Worm (Caenorhabditis elegans): ENCODE results near the gene sknr-1.

The sknr-1 gene

ce11 chrV:2589834-2590233 lies 35.4 kb downstream of the sknr-1 start:
- TF ChIP-seq npax-4 (tag; optimal IDR thresholded peaks at IDR 0.05) (no peak), T23F11.4 (GFP tag; optimal IDR thresholded peaks at IDR 0.05) (no peak), ahr-1 (tag; optimal IDR thresholded peaks at IDR 0.05) (no peak), ceh-14 (tag; optimal IDR thresholded peaks at IDR 0.05) (no peak), C38D4.7 (GFP tag; optimal IDR thresholded peaks at IDR 0.05) (no peak), Y22D7AL.16 (tag; optimal IDR thresholded peaks at IDR 0.05) (no peak), odd-2 (tag; optimal IDR thresholded peaks at IDR 0.05) (no peak), ceh-30 (tag; optimal IDR thresholded peaks at IDR 0.05) (no peak), ceh-45 (GFP tag; IDR thresholded peaks at IDR 0.05) (no peak), pha-4 (tag; optimal IDR thresholded peaks at IDR 0.05) (no peak), ref-2 (tag; optimal IDR thresholded peaks at IDR 0.05) (no peak)

ce11 chrV:2585727-2586126 lies 39.5 kb downstream of the sknr-1 start, which contains the start of gene C29G2.6:
Gene C29G2.6 (minus strand): TSS chrV:2585908.
- TF ChIP-seq ceh-48 (tag; optimal IDR thresholded peaks at IDR 0.05) = no peak
- TF ChIP-seq unc-42 (tag; optimal IDR thresholded peaks at IDR 0.05) = no peak
- no peak for TF ChIP-seq nfya-1 (tag; optimal IDR thresholded peaks at IDR 0.05)
- TF ChIP-seq nhr-232 (tag; optimal IDR thresholded peaks at IDR 0.05) = no peak
- no peak for TF ChIP-seq eyg-1 (tag; optimal IDR thresholded peaks at IDR 0.05)
- no peak for TF ChIP-seq ceh-9 (tag; optimal IDR thresholded peaks at IDR 0.05)
- no peak for TF ChIP-seq ceh-18 (tag; optimal IDR thresholded peaks at IDR 0.05)
- TF ChIP-seq hlh-13 (GFP tag; optimal IDR thresholded peaks at IDR 0.05) = no peak
- no peak for TF ChIP-seq pax-1 (tag; optimal IDR thresholded peaks at IDR 0.05)
- no peak for TF ChIP-seq ceh-24 (tag; optimal IDR thresholded peaks at IDR 0.05)
- TF ChIP-seq ttx-3 (tag; optimal IDR thresholded peaks at IDR 0.05) = no peak
- no peak for TF ChIP-seq pha-2 (tag; optimal IDR thresholded peaks at IDR 0.05)

ce11 chrV:2580598-2580997 lies 44.7 kb downstream of the sknr-1 start, which contains the start of gene C29G2.3:
Gene C29G2.3 (plus strand): TSS chrV:2580898.
- TF ChIP-seq npax-4 (tag; optimal IDR thresholded peaks at IDR 0.05) = no peak

ce11 chrV:2577603-2578002 lies 47.7 kb downstream of the sknr-1 start, which contains the start of gene srt-4:
Gene srt-4 (plus strand): TSS chrV:2577903.
- no peak for TF ChIP-seq ceh-9 (tag; optimal IDR thresholded peaks at IDR 0.05)

DNA sequence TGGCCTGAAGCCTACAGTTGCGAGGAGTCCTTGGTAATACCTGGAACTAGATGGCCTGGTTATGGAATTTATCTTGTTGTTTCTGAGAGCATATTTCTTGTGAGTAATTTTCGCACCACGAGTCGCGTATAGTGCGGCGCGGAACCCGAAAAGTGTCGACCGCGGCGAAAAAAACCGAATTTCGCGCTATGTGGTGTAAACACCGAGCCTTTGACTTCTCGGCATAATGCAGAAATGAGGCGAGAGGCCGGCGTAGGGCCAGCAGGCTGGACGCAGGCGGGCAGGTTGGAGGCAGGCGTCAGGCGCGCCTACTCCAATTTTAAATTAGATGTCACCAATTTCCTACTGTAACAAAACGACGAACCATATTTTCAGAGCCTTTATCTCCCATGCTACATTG lies 49.5 kb downstream of the sknr-1 start:
- TF ChIP-seq K02D7.2 (tag; optimal IDR thresholded peaks at IDR 0.05) (no peak), nfya-1 (tag; optimal IDR thresholded peaks at IDR 0.05) (no peak), unc-55 (GFP tag; optimal IDR thresholded peaks at IDR 0.05) (no peak), dmd-4 (tag; optimal IDR thresholded peaks at IDR 0.05; ENCODE audit: borderline replicate concordance) (no peak), ceh-14 (tag; optimal IDR thresholded peaks at IDR 0.05) (no peak), ceh-6 (GFP tag; optimal IDR thresholded peaks at IDR 0.05) (no peak), pat-9 (tag; optimal IDR thresholded peaks at IDR 0.05) (no peak), gmeb-2 (tag; optimal IDR thresholded peaks at IDR 0.05) (no peak), K09A11.1 (tag; optimal IDR thresholded peaks at IDR 0.05; ENCODE audit: insufficient read depth) (no peak), pag-3 (tag; optimal IDR thresholded peaks at IDR 0.05; ENCODE audit: borderline replicate concordance) (no peak), ceh-2 (tag; optimal IDR thresholded peaks at IDR 0.05) (no peak), ztf-16 (tag; optimal IDR thresholded peaks at IDR 0.05) (no peak), pros-1 (tag; optimal IDR thresholded peaks at IDR 0.05) (no peak), lim-6 (tag; optimal IDR thresholded peaks at IDR 0.05) (no peak), elt-4 (tag; optimal IDR thresholded peaks at IDR 0.05) (no peak), hlh-13 (GFP tag; optimal IDR thresholded peaks at IDR 0.05) (no peak)

All from whole organism, late embryonic.